Worm (Caenorhabditis elegans) whole organism, mixed stage, embryonic: Measurements from ENCODE around the gene T22F3.10.

ENCODE experiments used
- flh-1 ChIP-seq: fragments of 200-800 bp; sonication (Bioruptor generic); optimal IDR thresholded peaks from 2 replicates; lab custom pipeline; 2018; ENCODE audit warnings: mild to moderate bottlenecking, missing genetic modification characterization, moderate library complexity, missing compliant biosample characterization
- lin-13 ChIP-seq: fragments of 150-350 bp; optimal IDR thresholded peaks from 2 replicates; lab custom pipeline; 2014; ENCODE audit warnings: missing biosample characterization, missing genetic modification characterization
- nhr-237 ChIP-seq: fragments of 150-350 bp; optimal IDR thresholded peaks from 2 replicates; lab custom pipeline; 2014; ENCODE audit warnings: missing biosample characterization, missing genetic modification characterization
- nhr-76 ChIP-seq: sonication (generic microtip); optimal IDR thresholded peaks from 2 replicates; lab custom pipeline; 2017; ENCODE audit warnings: missing biosample characterization, missing genetic modification characterization
- pha-4 ChIP-seq: fragments of 150-350 bp; optimal IDR thresholded peaks from 2 replicates; lab custom pipeline; 2018; ENCODE audit warnings: missing biosample characterization, missing genetic modification reagents, missing genetic modification characterization

ce11 chrV:3579248-3579647 lies 32.3 kb downstream of the T22F3.10 start:
- TF ChIP-seq pha-4 (no peak), nhr-76 (tag; lab: Kevin White, UChicago) (no peak), nhr-237 (tag; lab: Kevin White, UChicago) (no peak), lin-13 (no peak), flh-1 (GFP tag; lab: Kevin White, UChicago) (no peak)
